Fruit fly (Drosophila melanogaster) whole organism, embryonic: ENCODE results near the gene Mic26-27.
A peak's percentile ranks its signal among the peaks of the same experiment; 100 is the strongest.

Source experiments
- Atf-2 ChIP-seq: fragments of 200-800 bp; sonication (Bioruptor generic); optimal IDR thresholded peaks from 2 replicates; lab custom pipeline; 2016; ENCODE audit warnings: missing biosample characterization, missing genetic modification characterization
- CG10267 ChIP-seq: fragments of 200-800 bp; sonication (Bioruptor generic); optimal IDR thresholded peaks from 2 replicates; lab custom pipeline; 2018; ENCODE audit warnings: missing biosample characterization, mild to moderate bottlenecking, missing genetic modification characterization, moderate library complexity
- CG12071 ChIP-seq: fragments of 200-800 bp; sonication (Bioruptor generic); optimal IDR thresholded peaks from 3 replicates; lab custom pipeline; 2018; ENCODE audit warnings: missing biosample characterization, mild to moderate bottlenecking, missing genetic modification characterization
- CG12236 ChIP-seq: fragments of 200-800 bp; sonication (Bioruptor generic); optimal IDR thresholded peaks from 2 replicates; lab custom pipeline; 2016; ENCODE audit warnings: missing biosample characterization, missing genetic modification characterization
- CG14965 ChIP-seq: fragments of 200-800 bp; sonication (Bioruptor generic); optimal IDR thresholded peaks from 2 replicates; lab custom pipeline; 2016; ENCODE audit warnings: missing biosample characterization, missing genetic modification characterization, borderline replicate concordance
- CG16813 ChIP-seq: fragments of 200-800 bp; sonication (Bioruptor generic); IDR thresholded peaks from 3 replicates; pipeline ENCODE4 v1.3.6; 2022; ENCODE audit warnings: missing biosample characterization, missing genetic modification characterization; ENCODE audit not compliant: partially characterized antibody
- CG18599 ChIP-seq: fragments of 200-800 bp; sonication (Bioruptor generic); optimal IDR thresholded peaks from 3 replicates; lab custom pipeline; 2017; ENCODE audit warnings: missing biosample characterization, missing genetic modification characterization, mild to moderate bottlenecking, moderate library complexity, missing genetic modification reagents
- CG2129 ChIP-seq: fragments of 200-800 bp; sonication (Bioruptor generic); IDR thresholded peaks from 2 replicates; pipeline ENCODE4 v1.3.6; 2022; ENCODE audit warnings: missing biosample characterization, missing genetic modification characterization; ENCODE audit not compliant: partially characterized antibody
- CG32767 ChIP-seq: fragments of 200-800 bp; sonication (Bioruptor generic); IDR thresholded peaks from 2 replicates; pipeline ENCODE4 v1.3.6; 2022; ENCODE audit warnings: missing biosample characterization, missing genetic modification characterization
- CG34224 ChIP-seq: fragments of 200-800 bp; sonication (Bioruptor generic); IDR thresholded peaks from 3 replicates; pipeline ENCODE4 v1.3.6; 2022; ENCODE audit warnings: missing biosample characterization, missing genetic modification characterization; ENCODE audit not compliant: partially characterized antibody
- CG42726 ChIP-seq: fragments of 200-800 bp; sonication (Bioruptor generic); IDR thresholded peaks from 2 replicates; pipeline ENCODE4 v1.3.6; 2022; ENCODE audit warnings: missing biosample characterization, missing genetic modification characterization; ENCODE audit not compliant: partially characterized antibody
- CG4328 ChIP-seq: fragments of 200-800 bp; sonication (Bioruptor generic); optimal IDR thresholded peaks from 3 replicates; lab custom pipeline; 2017; ENCODE audit warnings: missing biosample characterization, missing genetic modification reagents, missing genetic modification characterization
- CG6272 ChIP-seq: fragments of 200-800 bp; sonication (Bioruptor generic); IDR thresholded peaks from 2 replicates; pipeline ENCODE4 v1.3.6; 2022; ENCODE audit warnings: missing biosample characterization, missing genetic modification characterization
- CG9727 ChIP-seq: fragments of 200-800 bp; sonication (Bioruptor generic); optimal IDR thresholded peaks from 3 replicates; lab custom pipeline; 2017; ENCODE audit warnings: missing biosample characterization, mild to moderate bottlenecking, missing genetic modification characterization
- CkIIα-i1 ChIP-seq: fragments of 200-800 bp; sonication (Bioruptor generic); IDR thresholded peaks from 2 replicates; pipeline ENCODE4 v1.3.6; 2022; ENCODE audit warnings: missing biosample characterization, missing genetic modification characterization
- Dfd ChIP-seq, 2 experiments: fragments of >200 bp; optimal IDR thresholded peaks; 2 replicates each; lab custom pipeline; 2017; ENCODE audit warnings: missing biosample characterization in 2 of 2, missing genetic modification characterization in 2 of 2
- Drgx ChIP-seq: fragments of 200-800 bp; sonication (Bioruptor generic); IDR thresholded peaks from 2 replicates; pipeline ENCODE4 v1.3.6; 2022; ENCODE audit warnings: missing biosample characterization, missing genetic modification characterization
- Eip74EF ChIP-seq, 2 experiments: fragments of 200-800 bp in 1 of 2; fragments of >200 bp in 1 of 2; sonication (Bioruptor generic) in 1 of 2; optimal IDR thresholded peaks; 2 replicates each; lab custom pipeline; 2017 to 2019; ENCODE audit warnings: missing biosample characterization in 2 of 2, missing genetic modification characterization in 2 of 2, mild to moderate bottlenecking in 1 of 2, moderate library complexity in 1 of 2
- Gsc ChIP-seq: fragments of 200-800 bp; sonication (Bioruptor generic); IDR thresholded peaks from 2 replicates; pipeline ENCODE4 v1.3.6; 2022; ENCODE audit warnings: missing biosample characterization, missing genetic modification characterization
- HHEX ChIP-seq: fragments of 200-800 bp; sonication (Bioruptor generic); optimal IDR thresholded peaks from 3 replicates; lab custom pipeline; 2017; ENCODE audit warnings: missing biosample characterization, mild to moderate bottlenecking, missing genetic modification characterization, missing genetic modification reagents
- Hmx ChIP-seq: fragments of 200-800 bp; sonication (Bioruptor generic); optimal IDR thresholded peaks from 2 replicates; lab custom pipeline; 2016; ENCODE audit warnings: missing biosample characterization, missing genetic modification characterization
- Kr ChIP-seq: fragments of 200-800 bp; sonication (Bioruptor generic); optimal IDR thresholded peaks from 2 replicates; lab custom pipeline; 2017; ENCODE audit warnings: missing biosample characterization, mild to moderate bottlenecking, missing genetic modification characterization
- Mad ChIP-seq: fragments of 200-800 bp; sonication (Bioruptor generic); optimal IDR thresholded peaks from 2 replicates; lab custom pipeline; 2016; ENCODE audit warnings: missing biosample characterization, missing genetic modification characterization
- Mrtf ChIP-seq: fragments of 200-800 bp; sonication (Bioruptor generic); IDR thresholded peaks from 3 replicates; pipeline ENCODE4 v1.3.6; 2022; ENCODE audit warnings: missing biosample characterization, missing genetic modification characterization
- Pdp1 ChIP-seq, 2 experiments: fragments of 200-800 bp; sonication (Bioruptor generic); optimal IDR thresholded peaks; 3 replicates each; lab custom pipeline; 2016; ENCODE audit warnings: missing biosample characterization in 2 of 2, missing genetic modification characterization in 2 of 2, mild to moderate bottlenecking in 1 of 2, moderate library complexity in 1 of 2
- Sox100B ChIP-seq: fragments of 200-800 bp; sonication (Bioruptor generic); optimal IDR thresholded peaks from 3 replicates; lab custom pipeline; 2018; ENCODE audit warnings: missing biosample characterization, mild to moderate bottlenecking, missing genetic modification characterization
- TFAM ChIP-seq: fragments of 200-800 bp; sonication (Bioruptor generic); optimal IDR thresholded peaks from 2 replicates; lab custom pipeline; 2017; ENCODE audit warnings: missing biosample characterization, missing genetic modification characterization, inconsistent platforms
- Taf1 ChIP-seq: fragments of 200-800 bp; sonication (Bioruptor generic); IDR thresholded peaks from 2 replicates; pipeline ENCODE4 v1.3.6; 2022; ENCODE audit warnings: missing biosample characterization, missing genetic modification characterization
- Xbp1 ChIP-seq: fragments of 200-800 bp; sonication (Bioruptor generic); optimal IDR thresholded peaks from 3 replicates; lab custom pipeline; 2016; ENCODE audit warnings: missing biosample characterization, mild to moderate bottlenecking, missing genetic modification characterization
- ab ChIP-seq: fragments of 200-800 bp; sonication (Bioruptor generic); optimal IDR thresholded peaks from 2 replicates; lab custom pipeline; 2016; ENCODE audit warnings: missing biosample characterization, missing genetic modification characterization
- caup ChIP-seq: fragments of 200-800 bp; sonication (Bioruptor generic); optimal IDR thresholded peaks from 3 replicates; lab custom pipeline; 2017; ENCODE audit warnings: missing biosample characterization, mild to moderate bottlenecking, missing genetic modification characterization, moderate library complexity; ENCODE audit not compliant: severe bottlenecking
- cg ChIP-seq: fragments of 200-800 bp; sonication (Bioruptor generic); optimal IDR thresholded peaks from 3 replicates; lab custom pipeline; 2019; ENCODE audit warnings: missing biosample characterization, mild to moderate bottlenecking, missing genetic modification characterization, moderate library complexity
- da ChIP-seq: fragments of 200-800 bp; sonication (Bioruptor generic); optimal IDR thresholded peaks from 2 replicates; lab custom pipeline; 2016; ENCODE audit warnings: missing biosample characterization, missing genetic modification characterization
- fu2 ChIP-seq: fragments of 200-800 bp; sonication (Bioruptor generic); optimal IDR thresholded peaks from 2 replicates; lab custom pipeline; 2016; ENCODE audit warnings: missing biosample characterization, missing genetic modification characterization
- hkb ChIP-seq, 2 experiments: fragments of 200-800 bp in 1 of 2; fragments of >200 bp in 1 of 2; sonication (Bioruptor generic) in 1 of 2; IDR thresholded peaks in 1 of 2; optimal IDR thresholded peaks in 1 of 2; 2 replicates each; pipeline versions ENCODE4 v1.3.6 to Lab custom; 2017 to 2022; ENCODE audit warnings: missing biosample characterization in 1 of 2, missing genetic modification characterization in 1 of 2
- ind ChIP-seq: fragments of 200-800 bp; sonication (Bioruptor generic); optimal IDR thresholded peaks from 3 replicates; lab custom pipeline; 2016; ENCODE audit warnings: missing biosample characterization, missing genetic modification characterization
- lbe ChIP-seq: fragments of 200-800 bp; sonication (Bioruptor generic); optimal IDR thresholded peaks from 2 replicates; lab custom pipeline; 2016; ENCODE audit warnings: missing biosample characterization, mild to moderate bottlenecking, missing genetic modification characterization
- nerfin-2 ChIP-seq: fragments of 200-800 bp; sonication (Bioruptor generic); IDR thresholded peaks from 2 replicates; pipeline ENCODE4 v1.3.6; 2022; ENCODE audit warnings: missing biosample characterization, missing genetic modification characterization; ENCODE audit not compliant: partially characterized antibody
- onecut ChIP-seq: fragments of 200-800 bp; sonication (Bioruptor generic); IDR thresholded peaks from 2 replicates; pipeline ENCODE4 v1.3.6; 2022; ENCODE audit warnings: missing biosample characterization, missing genetic modification characterization
- sd ChIP-seq: fragments of 200-800 bp; sonication (Bioruptor generic); optimal IDR thresholded peaks from 3 replicates; lab custom pipeline; 2018; ENCODE audit warnings: missing biosample characterization, mild to moderate bottlenecking, missing genetic modification characterization, moderate library complexity
- sens ChIP-seq: fragments of 200-800 bp; sonication (Bioruptor generic); peaks from one replicate; lab custom pipeline; 2016; ENCODE audit warnings: missing biosample characterization, missing genetic modification characterization
- sqz ChIP-seq: fragments of 200-800 bp; sonication (Bioruptor generic); optimal IDR thresholded peaks from 3 replicates; lab custom pipeline; 2018; ENCODE audit warnings: missing biosample characterization, mild to moderate bottlenecking, missing genetic modification characterization
- ssp ChIP-seq: fragments of 200-800 bp; sonication (Bioruptor generic); IDR thresholded peaks from 2 replicates; pipeline ENCODE4 v1.3.6; 2022; ENCODE audit warnings: missing biosample characterization, missing genetic modification characterization
- tin ChIP-seq: fragments of 200-800 bp; sonication (Bioruptor generic); optimal IDR thresholded peaks from 3 replicates; lab custom pipeline; 2016; ENCODE audit warnings: missing biosample characterization, missing genetic modification characterization
- trh ChIP-seq: fragments of 200-800 bp; sonication (Bioruptor generic); optimal IDR thresholded peaks from 2 replicates; lab custom pipeline; 2016; ENCODE audit warnings: missing biosample characterization, missing genetic modification characterization
- wdn ChIP-seq: fragments of 200-800 bp; sonication (Bioruptor generic); IDR thresholded peaks from 2 replicates; pipeline ENCODE4 v1.3.6; 2022; ENCODE audit warnings: missing biosample characterization, missing genetic modification characterization
- z ChIP-seq: fragments of 200-800 bp; sonication (Bioruptor generic); IDR thresholded peaks from 3 replicates; pipeline ENCODE4 v1.3.6; 2022; ENCODE audit warnings: missing biosample characterization, missing genetic modification characterization
- zfh1 ChIP-seq: fragments of 200-800 bp; sonication (Bioruptor generic); IDR thresholded peaks from 3 replicates; pipeline ENCODE4 v1.3.6; 2022; ENCODE audit warnings: missing biosample characterization, missing genetic modification characterization

Gene Mic26-27

dm6 chr3R:16157564-16158242 is 11.0 kb upstream of the Mic26-27 start (continued):
- TF ChIP-seq CG12236 (GFP tag; lab: Kevin White, UChicago): no peak
- peak; percentile 35 for TF ChIP-seq Xbp1
- no peak for TF ChIP-seq CG4328 (GFP tag; lab: Kevin White, UChicago)
- TF ChIP-seq CG9727 (GFP tag; lab: Kevin White, UChicago): peak; percentile 50
- peak; percentile 8 for TF ChIP-seq Hmx
- peak in 1 of 2 experiments; percentile 86 for TF ChIP-seq Pdp1 (GFP tag; optimal IDR thresholded peaks at IDR 0.05; lab: Kevin White, UChicago)
- no peak for TF ChIP-seq CG6272 (GFP tag; lab: Robert Waterston, UW)
- TF ChIP-seq lbe (GFP tag; lab: Kevin White, UChicago): no peak
- 0 out of 3 replicates have a peak, but pooled peaks have one; percentile 44 for TF ChIP-seq z (GFP tag; lab: Robert Waterston, UW)
- no peak for TF ChIP-seq wdn (GFP tag; lab: Robert Waterston, UW)
- no peak for TF ChIP-seq Mrtf (GFP tag; lab: Robert Waterston, UW)
- no peak for TF ChIP-seq Gsc
- TF ChIP-seq sens (GFP tag; lab: Kevin White, UChicago): peak; percentile 71
- no peak for TF ChIP-seq fu2 (GFP tag; lab: Kevin White, UChicago)
- TF ChIP-seq CG34224 (GFP tag; lab: Robert Waterston, UW): peak; percentile 51; the same call in 1 of the 3 replicates
- no peak for TF ChIP-seq tin (GFP tag; lab: Kevin White, UChicago)
- TF ChIP-seq Kr (GFP tag; lab: Kevin White, UChicago): no peak
- no peak for TF ChIP-seq cg (GFP tag; lab: Kevin White, UChicago)
- no peak for TF ChIP-seq hkb (optimal IDR thresholded peaks at IDR 0.05; lab: Kevin White, UChicago)
- no peak; the same call in 1 of the 2 replicates for TF ChIP-seq hkb (GFP tag; IDR thresholded peaks at IDR 0.05; lab: Robert Waterston, UW)
- no peak for TF ChIP-seq CG16813 (GFP tag; lab: Robert Waterston, UW)
- no peak for TF ChIP-seq da (GFP tag; lab: Kevin White, UChicago)
- no peak for TF ChIP-seq TFAM (GFP tag; lab: Kevin White, UChicago)
- no peak for TF ChIP-seq Dfd (GFP tag; optimal IDR thresholded peaks at IDR 0.05; lab: Kevin White, UChicago)
- no peak for TF ChIP-seq ab (GFP tag; lab: Kevin White, UChicago)
- peak; percentile 39; the same call in 1 of the 2 replicates for TF ChIP-seq ssp (GFP tag; lab: Robert Waterston, UW)
- peak; percentile 5 for TF ChIP-seq CG12071
- TF ChIP-seq CkIIα-i1 (GFP tag; lab: Robert Waterston, UW): no peak
- TF ChIP-seq Atf-2: peak; percentile 23
- no peak for TF ChIP-seq zfh1 (GFP tag; lab: Robert Waterston, UW)
- TF ChIP-seq CG2129 (GFP tag; lab: Robert Waterston, UW): no peak
- TF ChIP-seq CG32767 (GFP tag; lab: Robert Waterston, UW): no peak
- peak; percentile 11; the same call in 1 of the 2 replicates for TF ChIP-seq Drgx (GFP tag; lab: Robert Waterston, UW)
- TF ChIP-seq sd (tag; lab: Kevin White, UChicago): no peak
- no peak for TF ChIP-seq sqz (GFP tag; lab: Kevin White, UChicago)
- no peak for TF ChIP-seq caup (GFP tag; lab: Kevin White, UChicago)
- peak; percentile 22 for TF ChIP-seq ind (GFP tag; lab: Kevin White, UChicago)
- no peak for TF ChIP-seq onecut (GFP tag; lab: Robert Waterston, UW)
- TF ChIP-seq CG10267 (tag; lab: Kevin White, UChicago): peak; percentile 16
- peak; percentile 34; the same call in 1 of the 2 replicates for TF ChIP-seq CG42726
- TF ChIP-seq HHEX: peak; percentile 24
- TF ChIP-seq Sox100B: peak; percentile 61
- no peak for TF ChIP-seq trh (GFP tag; lab: Kevin White, UChicago)
- no peak for TF ChIP-seq CG14965 (GFP tag; lab: Kevin White, UChicago)
- no peak for TF ChIP-seq Taf1 (GFP tag; lab: Robert Waterston, UW)
- TF ChIP-seq Eip74EF (GFP tag; optimal IDR thresholded peaks at IDR 0.05; lab: Kevin White, UChicago): peak in 1 of 2 experiments; percentile 20
- no peak for TF ChIP-seq nerfin-2 (GFP tag; lab: Robert Waterston, UW)
- no peak for TF ChIP-seq Mad (GFP tag; lab: Kevin White, UChicago)
- TF ChIP-seq CG18599: peak; percentile 63
